Fruit fly (Drosophila melanogaster): Measurements from ENCODE around the gene croc.

Gene croc

DNA sequence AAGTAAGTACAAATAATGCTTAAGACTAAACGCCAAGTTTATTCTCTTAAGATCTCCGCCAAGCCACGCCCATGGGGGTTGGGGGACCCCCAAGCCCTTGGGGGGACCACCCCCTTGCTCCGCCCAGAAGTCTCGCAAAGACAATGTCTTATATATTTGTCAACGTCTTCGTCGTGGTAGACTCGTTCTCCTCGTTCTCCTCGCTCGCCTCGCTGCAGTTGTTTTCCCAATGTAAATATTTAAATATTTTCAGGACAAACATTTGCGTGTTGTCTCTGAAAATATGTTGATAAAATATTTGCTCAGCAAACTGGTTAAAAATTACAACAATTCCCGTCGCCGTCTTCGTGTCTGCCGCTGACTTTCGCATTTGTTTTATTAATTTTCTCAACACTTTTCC, 12.0 kb downstream of the croc start (continued):
- TF ChIP-seq amos (GFP tag; IDR thresholded peaks at IDR 0.05; ENCODE audit: partially characterized antibody) (no peak), pan (optimal IDR thresholded peaks at IDR 0.05) (no peak), pan (GFP tag; optimal IDR thresholded peaks at IDR 0.05 in 1 of 2, IDR thresholded peaks at IDR 0.05 in 1 of 2) (no peak), cwo (GFP tag; optimal IDR thresholded peaks at IDR 0.05) (no peak), CG4707 (GFP tag; optimal IDR thresholded peaks at IDR 0.05) (peak; percentile 73), HLH3B (GFP tag; IDR thresholded peaks at IDR 0.05) (peak; percentile 30; the same call in 1 of the 2 replicates), CG16815 (GFP tag; optimal IDR thresholded peaks at IDR 0.05) (peak; percentile 59), CG4424 (GFP tag; optimal IDR thresholded peaks at IDR 0.05) (peak; percentile 57), pros (GFP tag; optimal IDR thresholded peaks at IDR 0.05) (no peak), cg (GFP tag; optimal IDR thresholded peaks at IDR 0.05) (no peak), CG9609 (GFP tag; optimal IDR thresholded peaks at IDR 0.05) (peak; percentile 14), CG1792 (GFP tag; optimal IDR thresholded peaks at IDR 0.05) (peak; percentile 62), pho (GFP tag; optimal IDR thresholded peaks at IDR 0.05) (no peak), vvl (GFP tag; IDR thresholded peaks at IDR 0.05) (peak; percentile 71), CG18599 (GFP tag; optimal IDR thresholded peaks at IDR 0.05) (peak; percentile 55), CG18619 (GFP tag; optimal IDR thresholded peaks at IDR 0.05) (peak; percentile 74), CG6854 (GFP tag; optimal IDR thresholded peaks at IDR 0.05) (no peak), gce (GFP tag; IDR thresholded peaks at IDR 0.05) (peak; percentile 61; the same call in 2 of the 3 replicates), CG7556 (GFP tag; optimal IDR thresholded peaks at IDR 0.05) (peak; percentile 64), jigr1 (GFP tag; IDR thresholded peaks at IDR 0.05) (no peak), CG12104 (GFP tag; optimal IDR thresholded peaks at IDR 0.05) (peak; percentile 68), Doc2 (GFP tag; IDR thresholded peaks at IDR 0.05) (no peak), CG17186 (GFP tag; optimal IDR thresholded peaks at IDR 0.05) (peak; percentile 63), Hey (tag; optimal IDR thresholded peaks at IDR 0.05) (no peak), tio (GFP tag; optimal IDR thresholded peaks at IDR 0.05) (no peak), CG6254 (GFP tag; optimal IDR thresholded peaks at IDR 0.05) (peak; percentile 81), trh (GFP tag; optimal IDR thresholded peaks at IDR 0.05) (peak; percentile 47), pfk (GFP tag; optimal IDR thresholded peaks at IDR 0.05) (peak; percentile 18), chif (GFP tag; optimal IDR thresholded peaks at IDR 0.05) (peak; percentile 54 to 62), CG31441 (GFP tag; IDR thresholded peaks at IDR 0.05) (peak; percentile 88), slp2 (GFP tag; optimal IDR thresholded peaks at IDR 0.05) (peak; percentile 25), CG16779 (GFP tag; IDR thresholded peaks at IDR 0.05) (no peak), CG18011 (GFP tag; optimal IDR thresholded peaks at IDR 0.05) (no peak), ken (GFP tag; IDR thresholded peaks at IDR 0.05) (peak; percentile 36; the same call in 1 of the 3 replicates), Nf-YB (GFP tag; optimal IDR thresholded peaks at IDR 0.05) (peak; percentile 62), bab2 (GFP tag; optimal IDR thresholded peaks at IDR 0.05) (peak; percentile 80), Hr51 (GFP tag; optimal IDR thresholded peaks at IDR 0.05) (peak in 1 of 2 experiments; percentile 57), CG14710 (tag; optimal IDR thresholded peaks at IDR 0.05) (peak; percentile 92), ro (GFP tag; IDR thresholded peaks at IDR 0.05) (no peak), CG9727 (GFP tag; optimal IDR thresholded peaks at IDR 0.05) (peak; percentile 94), zen (tag; optimal IDR thresholded peaks at IDR 0.05) (peak; percentile 95), chm (GFP tag; IDR thresholded peaks at IDR 0.05) (peak; percentile 63; the same call in 1 of the 2 replicates), sug (tag; optimal IDR thresholded peaks at IDR 0.05) (no peak), dan (GFP tag; IDR thresholded peaks at IDR 0.05) (no peak), CG17802 (tag; optimal IDR thresholded peaks at IDR 0.05) (peak; percentile 66), CG10147 (GFP tag; optimal IDR thresholded peaks at IDR 0.05) (no peak), CG1832 (GFP tag; optimal IDR thresholded peaks at IDR 0.05) (no peak), CG12219 (GFP tag; optimal IDR thresholded peaks at IDR 0.05) (peak; percentile 41), ranshi (GFP tag; IDR thresholded peaks at IDR 0.05) (peak; percentile 23; the same call in 1 of the 2 replicates), croc (GFP tag; conservative IDR thresholded peaks at IDR 0.05) (peak; percentile 81), CG9797 (GFP tag; optimal IDR thresholded peaks at IDR 0.05) (peak; percentile 34)
